Fruit fly (Drosophila melanogaster): Measurements from ENCODE around the gene meep.

DNA sequence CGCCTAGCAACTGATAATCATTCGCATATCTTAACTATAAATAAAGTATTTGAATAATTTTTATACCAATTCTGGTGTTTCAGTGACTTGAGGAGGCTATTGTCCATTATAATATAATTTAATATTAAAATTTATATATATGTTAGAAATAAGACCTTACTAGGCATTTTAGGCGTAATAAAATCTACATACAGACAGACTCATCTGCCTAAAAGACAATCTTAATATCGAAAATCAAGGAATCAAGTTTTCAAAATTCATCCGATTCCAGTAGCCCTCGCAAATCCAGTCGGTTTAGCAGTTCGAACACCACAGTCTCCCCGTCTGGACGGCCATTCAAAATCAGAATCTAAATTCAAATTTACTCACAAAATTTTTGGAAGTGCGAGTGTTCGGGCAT lies 48.9 kb upstream of the meep start, which contains the start of the genes CG9130 and CG9133:
- TF ChIP-seq CG8478 (optimal IDR thresholded peaks at IDR 0.05): no peak
- no peak for TF ChIP-seq CTCF (optimal IDR thresholded peaks at IDR 0.05)

All from S2 (cell line).